Fruit fly (Drosophila melanogaster) whole organism, embryonic: Measurements from ENCODE around the gene CG2685.

Experiments used
- ATbp ChIP-seq: fragments of 200-800 bp; sonication (Bioruptor generic); optimal IDR thresholded peaks from 2 replicates; lab custom pipeline; 2017; ENCODE audit warnings: missing biosample characterization, mild to moderate bottlenecking, missing genetic modification characterization, missing genetic modification reagents
- Aef1 ChIP-seq: fragments of 200-800 bp; sonication (Bioruptor generic); IDR thresholded peaks from 3 replicates; pipeline ENCODE4 v1.3.6; 2022; ENCODE audit warnings: missing biosample characterization, missing genetic modification characterization
- Asciz ChIP-seq: fragments of 200-800 bp; sonication (Bioruptor generic); optimal IDR thresholded peaks from 2 replicates; lab custom pipeline; 2017; ENCODE audit warnings: missing biosample characterization, mild to moderate bottlenecking, missing genetic modification characterization, missing genetic modification reagents
- B-H2 ChIP-seq: fragments of 200-800 bp; sonication (Bioruptor generic); optimal IDR thresholded peaks from 2 replicates; lab custom pipeline; 2018; ENCODE audit warnings: missing biosample characterization, mild to moderate bottlenecking, missing genetic modification characterization
- Bteb2 ChIP-seq: fragments of 200-800 bp; sonication (Bioruptor generic); optimal IDR thresholded peaks from 2 replicates; lab custom pipeline; 2016; ENCODE audit warnings: missing biosample characterization, missing genetic modification characterization
- CG12299 ChIP-seq: fragments of 200-800 bp; sonication (Bioruptor generic); optimal IDR thresholded peaks from 2 replicates; lab custom pipeline; 2018; ENCODE audit warnings: missing biosample characterization, mild to moderate bottlenecking, missing genetic modification characterization
- CG18599 ChIP-seq: fragments of 200-800 bp; sonication (Bioruptor generic); optimal IDR thresholded peaks from 3 replicates; lab custom pipeline; 2017; ENCODE audit warnings: missing biosample characterization, missing genetic modification characterization, mild to moderate bottlenecking, moderate library complexity, missing genetic modification reagents
- CG18764 ChIP-seq: fragments of 200-800 bp; sonication (Bioruptor generic); optimal IDR thresholded peaks from 3 replicates; lab custom pipeline; 2016; ENCODE audit warnings: missing biosample characterization, missing genetic modification characterization
- CG2202 ChIP-seq: fragments of 200-800 bp; sonication (Bioruptor generic); optimal IDR thresholded peaks from 2 replicates; lab custom pipeline; 2018; ENCODE audit warnings: missing biosample characterization, mild to moderate bottlenecking, missing genetic modification characterization
- CG2678 ChIP-seq: fragments of 200-800 bp; sonication (Bioruptor generic); optimal IDR thresholded peaks from 3 replicates; lab custom pipeline; 2019; ENCODE audit warnings: missing biosample characterization, mild to moderate bottlenecking, missing genetic modification characterization, moderate library complexity
- CG31441 ChIP-seq: fragments of 200-800 bp; sonication (Bioruptor generic); IDR thresholded peaks from 2 replicates; pipeline ENCODE4 v1.3.6; 2022; ENCODE audit warnings: missing biosample characterization, missing genetic modification characterization
- CG34224 ChIP-seq: fragments of 200-800 bp; sonication (Bioruptor generic); IDR thresholded peaks from 3 replicates; pipeline ENCODE4 v1.3.6; 2022; ENCODE audit warnings: missing biosample characterization, missing genetic modification characterization; ENCODE audit not compliant: partially characterized antibody
- CG4617 ChIP-seq: fragments of 200-800 bp; sonication (Bioruptor generic); optimal IDR thresholded peaks from 3 replicates; lab custom pipeline; 2016; ENCODE audit warnings: missing biosample characterization, missing genetic modification characterization, borderline replicate concordance
- CG7928 ChIP-seq: fragments of 200-800 bp; sonication (Bioruptor generic); optimal IDR thresholded peaks from 2 replicates; lab custom pipeline; 2017; ENCODE audit warnings: missing biosample characterization, mild to moderate bottlenecking, missing genetic modification characterization
- CG8359 ChIP-seq: fragments of 200-800 bp; sonication (Bioruptor generic); optimal IDR thresholded peaks from 2 replicates; lab custom pipeline; 2017; ENCODE audit warnings: missing biosample characterization, mild to moderate bottlenecking, missing genetic modification characterization, borderline replicate concordance
- CG9215 ChIP-seq: fragments of 200-800 bp; sonication (Bioruptor generic); IDR thresholded peaks from 2 replicates; pipeline ENCODE4 v1.3.6; 2022; ENCODE audit warnings: missing biosample characterization, missing genetic modification characterization
- CG9876 ChIP-seq: fragments of 200-800 bp; sonication (Bioruptor generic); optimal IDR thresholded peaks from 2 replicates; lab custom pipeline; 2016; ENCODE audit warnings: missing biosample characterization, missing genetic modification characterization
- Dll ChIP-seq: fragments of 200-800 bp; sonication (Bioruptor generic); IDR thresholded peaks from 4 replicates; pipeline ENCODE4 v1.3.6; 2022; ENCODE audit warnings: missing biosample characterization, missing genetic modification characterization; ENCODE audit not compliant: partially characterized antibody
- Fer1 ChIP-seq: fragments of 200-800 bp; sonication (Bioruptor generic); optimal IDR thresholded peaks from 2 replicates; lab custom pipeline; 2017; ENCODE audit warnings: missing biosample characterization, mild to moderate bottlenecking, missing genetic modification characterization
- Hr3 ChIP-seq: fragments of 200-800 bp; sonication (Bioruptor generic); optimal IDR thresholded peaks from 3 replicates; lab custom pipeline; 2016; ENCODE audit warnings: missing biosample characterization, missing genetic modification characterization
- Hr78 ChIP-seq, 2 experiments: fragments of 200-800 bp in 1 of 2; fragments of >200 bp in 1 of 2; sonication (Bioruptor generic) in 1 of 2; optimal IDR thresholded peaks; 2 replicates each; lab custom pipeline; 2017 to 2019; ENCODE audit warnings: missing biosample characterization in 2 of 2, missing genetic modification characterization in 2 of 2, mild to moderate bottlenecking in 1 of 2, moderate library complexity in 1 of 2
- MESR4 ChIP-seq: fragments of 200-800 bp; sonication (Bioruptor generic); optimal IDR thresholded peaks from 2 replicates; lab custom pipeline; 2018; ENCODE audit warnings: missing biosample characterization, mild to moderate bottlenecking, missing genetic modification characterization, moderate library complexity
- Mrtf ChIP-seq: fragments of 200-800 bp; sonication (Bioruptor generic); IDR thresholded peaks from 3 replicates; pipeline ENCODE4 v1.3.6; 2022; ENCODE audit warnings: missing biosample characterization, missing genetic modification characterization
- Nf-YA ChIP-seq: fragments of 200-800 bp; sonication (Bioruptor generic); IDR thresholded peaks from 2 replicates; pipeline ENCODE4 v1.3.6; 2022; ENCODE audit warnings: missing biosample characterization, missing genetic modification characterization
- Optix ChIP-seq: fragments of 200-800 bp; sonication (Bioruptor generic); IDR thresholded peaks from 3 replicates; pipeline ENCODE4 v1.3.6; 2022; ENCODE audit warnings: missing biosample characterization, missing genetic modification characterization
- Stat92E ChIP-seq, 3 experiments: fragments of >200 bp in 2 of 3; fragments of 200-800 bp in 1 of 3; sonication (Bioruptor generic) in 1 of 3; optimal IDR thresholded peaks; 2 replicates each; lab custom pipeline; 2017 to 2019; ENCODE audit warnings: missing biosample characterization in 3 of 3, missing genetic modification characterization in 3 of 3, mild to moderate bottlenecking in 1 of 3, moderate library complexity in 1 of 3
- abd-A ChIP-seq: fragments of 200-800 bp; sonication (Bioruptor generic); optimal IDR thresholded peaks from 3 replicates; lab custom pipeline; 2019; ENCODE audit warnings: missing biosample characterization, mild to moderate bottlenecking, missing genetic modification characterization, moderate library complexity
- bigmax ChIP-seq: fragments of 200-800 bp; sonication (Bioruptor generic); optimal IDR thresholded peaks from 2 replicates; lab custom pipeline; 2018; ENCODE audit warnings: missing biosample characterization, mild to moderate bottlenecking, missing genetic modification characterization
- ci ChIP-seq: fragments of 200-800 bp; sonication (Bioruptor generic); IDR thresholded peaks from 3 replicates; pipeline ENCODE4 v1.3.6; 2022; ENCODE audit warnings: missing biosample characterization, missing genetic modification characterization
- corto ChIP-seq: fragments of 200-800 bp; sonication (Bioruptor generic); optimal IDR thresholded peaks from 2 replicates; lab custom pipeline; 2016; ENCODE audit warnings: missing biosample characterization, mild to moderate bottlenecking, missing genetic modification characterization, moderate library complexity
- croc ChIP-seq: fragments of 200-800 bp; sonication (Bioruptor generic); conservative IDR thresholded peaks from 3 replicates; pipeline ENCODE4 v1.3.6; 2022; ENCODE audit warnings: missing biosample characterization, missing genetic modification characterization
- dati ChIP-seq: fragments of 200-800 bp; sonication (Bioruptor generic); IDR thresholded peaks from 2 replicates; pipeline ENCODE4 v1.3.6; 2022; ENCODE audit warnings: missing biosample characterization, missing genetic modification characterization
- dm ChIP-seq: fragments of 200-800 bp; sonication (Bioruptor generic); optimal IDR thresholded peaks from 3 replicates; lab custom pipeline; 2016; ENCODE audit warnings: missing biosample characterization, missing genetic modification characterization
- fd102C ChIP-seq: fragments of 200-800 bp; sonication (Bioruptor generic); optimal IDR thresholded peaks from 2 replicates; lab custom pipeline; 2018; ENCODE audit warnings: missing biosample characterization, mild to moderate bottlenecking, missing genetic modification characterization, moderate library complexity
- fd96Cb ChIP-seq: fragments of 200-800 bp; sonication (Bioruptor generic); optimal IDR thresholded peaks from 2 replicates; lab custom pipeline; 2018; ENCODE audit warnings: missing biosample characterization, mild to moderate bottlenecking, missing genetic modification characterization, moderate library complexity
- ftz-f1 ChIP-seq: fragments of 200-800 bp; sonication (Bioruptor generic); optimal IDR thresholded peaks from 2 replicates; lab custom pipeline; 2016; ENCODE audit warnings: missing biosample characterization, missing genetic modification characterization
- lov ChIP-seq, 2 experiments: fragments of 200-800 bp in 1 of 2; fragments of >200 bp in 1 of 2; sonication (Bioruptor generic) in 1 of 2; IDR thresholded peaks in 1 of 2; optimal IDR thresholded peaks in 1 of 2; 2 replicates in 1 of 2; 3 replicates in 1 of 2; pipeline versions ENCODE4 v1.3.6 to Lab custom; 2017 to 2022; ENCODE audit warnings: missing biosample characterization in 1 of 2, missing genetic modification characterization in 1 of 2
- nerfin-1 ChIP-seq: fragments of 200-800 bp; sonication (Bioruptor generic); optimal IDR thresholded peaks from 3 replicates; lab custom pipeline; 2019; ENCODE audit warnings: missing biosample characterization, mild to moderate bottlenecking, missing genetic modification characterization, moderate library complexity
- oc ChIP-seq: fragments of 200-800 bp; sonication (Bioruptor generic); optimal IDR thresholded peaks from 2 replicates; lab custom pipeline; 2018; ENCODE audit warnings: missing biosample characterization, mild to moderate bottlenecking, missing genetic modification characterization, moderate library complexity
- pum ChIP-seq: fragments of 200-800 bp; sonication (Bioruptor generic); optimal IDR thresholded peaks from 2 replicates; lab custom pipeline; 2016; ENCODE audit warnings: missing biosample characterization, missing genetic modification characterization
- salm ChIP-seq: fragments of 200-800 bp; sonication (Bioruptor generic); optimal IDR thresholded peaks from 2 replicates; lab custom pipeline; 2018; ENCODE audit warnings: missing biosample characterization, mild to moderate bottlenecking, missing genetic modification characterization
- sc ChIP-seq, 3 experiments: fragments of >200 bp in 2 of 3; fragments of 200-800 bp in 1 of 3; sonication (Bioruptor generic) in 1 of 3; optimal IDR thresholded peaks; 2 replicates in 2 of 3; 3 replicates in 1 of 3; lab custom pipeline; 2017; ENCODE audit warnings: mild to moderate bottlenecking in 1 of 3, missing biosample characterization in 1 of 3, missing genetic modification characterization in 1 of 3, missing genetic modification reagents in 1 of 3
- schlank ChIP-seq: fragments of 200-800 bp; sonication (Bioruptor generic); optimal IDR thresholded peaks from 2 replicates; lab custom pipeline; 2018; ENCODE audit warnings: missing biosample characterization, mild to moderate bottlenecking, missing genetic modification characterization
- sisA ChIP-seq: fragments of 200-800 bp; sonication (Bioruptor generic); IDR thresholded peaks from 2 replicates; pipeline ENCODE4 v1.3.6; 2022; ENCODE audit warnings: missing biosample characterization, missing genetic modification characterization
- sob ChIP-seq: fragments of 200-800 bp; sonication (Bioruptor generic); IDR thresholded peaks from 2 replicates; pipeline ENCODE4 v1.3.6; 2022; ENCODE audit warnings: missing biosample characterization, missing genetic modification characterization
- ssp ChIP-seq: fragments of 200-800 bp; sonication (Bioruptor generic); IDR thresholded peaks from 2 replicates; pipeline ENCODE4 v1.3.6; 2022; ENCODE audit warnings: missing biosample characterization, missing genetic modification characterization
- twi ChIP-seq: fragments of 200-800 bp; optimal IDR thresholded peaks from 2 replicates; lab custom pipeline; 2019; ENCODE audit warnings: missing biosample characterization, mild to moderate bottlenecking, missing genetic modification characterization, moderate library complexity
- unc-4 ChIP-seq: fragments of 200-800 bp; sonication (Bioruptor generic); IDR thresholded peaks from 2 replicates; pipeline ENCODE4 v1.3.6; 2022; ENCODE audit warnings: missing biosample characterization, missing genetic modification characterization; ENCODE audit not compliant: partially characterized antibody

The CG2685 gene

DNA sequence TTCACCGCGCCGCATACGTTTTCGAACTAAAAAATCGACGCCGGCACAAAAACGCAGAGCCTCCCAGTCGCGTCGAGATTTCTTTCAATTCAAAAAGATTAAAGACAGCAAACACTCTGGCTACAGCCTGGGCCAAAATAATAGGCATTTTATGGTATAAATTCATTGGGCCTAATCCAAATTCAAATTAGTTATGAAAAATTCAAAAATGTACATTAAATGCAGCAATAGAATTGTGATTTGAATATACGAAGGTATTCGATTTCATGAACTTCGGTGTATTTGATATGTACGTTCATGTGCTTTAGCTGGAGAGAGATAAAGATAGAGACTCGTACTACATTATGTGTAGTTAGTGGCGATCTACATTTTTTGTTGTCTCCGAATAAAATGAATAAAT is 30.3 kb upstream of the CG2685 start, which contains the start of gene Syx4 (continued):
- peak; percentile 27 for TF ChIP-seq MESR4 (GFP tag; lab: Kevin White, UChicago)
- peak; percentile 87 for TF ChIP-seq Bteb2 (GFP tag; lab: Kevin White, UChicago)
- TF ChIP-seq Hr78 (GFP tag; optimal IDR thresholded peaks at IDR 0.05; lab: Kevin White, UChicago): peak in 1 of 2 experiments; percentile 53
- no peak for TF ChIP-seq Stat92E (GFP tag; optimal IDR thresholded peaks at IDR 0.05; lab: Kevin White, UChicago)
- peak; percentile 97 for TF ChIP-seq CG18599
- TF ChIP-seq CG34224 (GFP tag; lab: Robert Waterston, UW): no peak
- no peak for TF ChIP-seq unc-4
- no peak for TF ChIP-seq fd102C (GFP tag; lab: Kevin White, UChicago)
- TF ChIP-seq salm (tag; lab: Kevin White, UChicago): peak; percentile 91
- TF ChIP-seq ftz-f1 (GFP tag; lab: Kevin White, UChicago): no peak
- TF ChIP-seq CG7928 (GFP tag; lab: Kevin White, UChicago): peak; percentile 63
- peak; percentile 86 for TF ChIP-seq Aef1 (GFP tag; lab: Robert Waterston, UW)
- TF ChIP-seq CG9215 (GFP tag; lab: Robert Waterston, UW): peak; percentile 69
- TF ChIP-seq croc (GFP tag; lab: Robert Waterston, UW): peak; percentile 54
- TF ChIP-seq ci (GFP tag; lab: Robert Waterston, UW): peak; percentile 96
- no peak for TF ChIP-seq Dll
- TF ChIP-seq Nf-YA (GFP tag; lab: Robert Waterston, UW): peak; percentile 77
- no peak for TF ChIP-seq lov (optimal IDR thresholded peaks at IDR 0.05; lab: Kevin White, UChicago)
- TF ChIP-seq lov (GFP tag; IDR thresholded peaks at IDR 0.05; lab: Robert Waterston, UW): peak; percentile 53; the same call in 1 of the 3 replicates
- TF ChIP-seq sob: peak; percentile 93
- peak; percentile 21 for TF ChIP-seq bigmax (GFP tag; lab: Kevin White, UChicago)
- no peak for TF ChIP-seq sc (optimal IDR thresholded peaks at IDR 0.05; lab: Kevin White, UChicago)
- peak; percentile 35 for TF ChIP-seq sc (GFP tag; optimal IDR thresholded peaks at IDR 0.05; lab: Kevin White, UChicago)
- peak; percentile 78 for TF ChIP-seq Optix (GFP tag; lab: Robert Waterston, UW)
- peak; percentile 52 for TF ChIP-seq CG8359 (GFP tag; lab: Kevin White, UChicago)
- peak; percentile 96 for TF ChIP-seq Fer1
- peak; percentile 70 for TF ChIP-seq CG18764 (GFP tag; lab: Kevin White, UChicago)
- peak; percentile 73 for TF ChIP-seq dm (GFP tag; lab: Kevin White, UChicago)
- TF ChIP-seq CG31441 (GFP tag; lab: Robert Waterston, UW): peak; percentile 91
- peak; percentile 74 for TF ChIP-seq CG12299 (tag; lab: Kevin White, UChicago)
- peak; percentile 96 for TF ChIP-seq CG2678 (tag; lab: Kevin White, UChicago)
- TF ChIP-seq schlank: peak; percentile 89
- TF ChIP-seq CG2202 (tag; lab: Kevin White, UChicago): peak; percentile 61
- TF ChIP-seq ATbp (GFP tag; lab: Kevin White, UChicago): peak; percentile 88
- TF ChIP-seq twi (tag; lab: Kevin White, UChicago): peak; percentile 50
- TF ChIP-seq Hr3: peak; percentile 79
- TF ChIP-seq Asciz: peak; percentile 90
- TF ChIP-seq nerfin-1: peak; percentile 81
- peak; percentile 91 for TF ChIP-seq oc (tag; lab: Kevin White, UChicago)
- peak; percentile 68 for TF ChIP-seq ssp
- peak; percentile 87 for TF ChIP-seq fd96Cb (tag; lab: Kevin White, UChicago)
- peak; percentile 46 for TF ChIP-seq CG4617 (GFP tag; lab: Kevin White, UChicago)
- no peak for TF ChIP-seq abd-A (tag; lab: Kevin White, UChicago)
- TF ChIP-seq corto (GFP tag; lab: Kevin White, UChicago): peak; percentile 82
- peak; percentile 79 for TF ChIP-seq CG9876
- TF ChIP-seq Mrtf: peak; percentile 86
- peak; percentile 28 for TF ChIP-seq B-H2
- peak; percentile 76 for TF ChIP-seq sisA
- TF ChIP-seq pum (GFP tag; lab: Kevin White, UChicago): peak; percentile 80
- TF ChIP-seq dati (GFP tag; lab: Robert Waterston, UW): peak; percentile 26; the same call in 1 of the 2 replicates
